Fruit fly (Drosophila melanogaster): Measurements from ENCODE around the gene mRpL50.

DNA sequence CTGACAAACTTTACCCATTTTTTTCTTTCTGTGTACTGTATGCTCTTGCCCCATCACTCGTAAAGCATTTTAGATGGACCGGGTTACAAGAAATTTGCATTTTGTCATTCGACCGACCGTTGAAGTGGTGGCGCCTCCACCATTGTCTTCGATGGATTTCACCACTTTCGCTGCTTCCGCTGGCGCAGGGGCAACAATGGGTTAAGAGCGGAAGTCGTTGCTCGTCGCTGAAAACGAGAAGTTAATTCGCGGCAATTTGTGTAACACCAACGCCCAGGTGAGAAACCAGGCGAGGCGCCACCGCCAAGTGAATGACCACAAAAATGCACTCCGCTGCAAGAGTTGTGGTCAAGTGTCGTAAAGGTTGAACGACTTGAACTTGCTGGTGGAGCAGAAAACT is 11.0 kb upstream of the mRpL50 start:
- TF ChIP-seq CTCF (optimal IDR thresholded peaks at IDR 0.05) (no peak), CG8478 (optimal IDR thresholded peaks at IDR 0.05) (no peak)
